Worm (Caenorhabditis elegans): ENCODE measurements around the gene C06H5.13.
A peak's percentile ranks its signal among the peaks of the same experiment; 100 is the strongest.
"Not testable (repeated sequence)": the region's sequence is repeated elsewhere in the genome, so short reads cannot be mapped to it uniquely, and the experiment has no call there.

The C06H5.13 gene

ce11 chrV:17905765-17906164 is 8.2 kb upstream of the C06H5.13 start (continued):
- no peak for TF ChIP-seq nhr-10 (tag; optimal IDR thresholded peaks at IDR 0.05)
- no peak for TF ChIP-seq nhr-12 (tag; optimal IDR thresholded peaks at IDR 0.05)
- TF ChIP-seq ztf-11 (tag; optimal IDR thresholded peaks at IDR 0.05), result no peak
- TF ChIP-seq skn-1 (tag; optimal IDR thresholded peaks at IDR 0.05), result no peak

ce11 chrV:17903829-17904228 is 6.3 kb upstream of the C06H5.13 start, which contains the start of gene C06H5.14:
Gene C06H5.14, plus strand, starts transcription at chrV:17904129.
- TF ChIP-seq zag-1, fos-1, nhr-12 (tag; optimal IDR thresholded peaks at IDR 0.05): not testable (repeated sequence)

ce11 chrV:17899503-17899902 is 2.0 kb upstream of the C06H5.13 start, which contains the start of gene fbxa-157:
Gene fbxa-157, plus strand, starts transcription at chrV:17899803.
- TF ChIP-seq ZK546.5 (tag; optimal IDR thresholded peaks at IDR 0.05), result no peak

- TF ChIP-seq nhr-12 (tag; optimal IDR thresholded peaks at IDR 0.05) (no peak), sma-3 (GFP tag; optimal IDR thresholded peaks at IDR 0.05) (no peak), sma-9 (GFP tag; optimal IDR thresholded peaks at IDR 0.05) (no peak), sma-9 (tag; optimal IDR thresholded peaks at IDR 0.05) (no peak), mbf-1 (tag; optimal IDR thresholded peaks at IDR 0.05) (no peak), aly-2 (tag; optimal IDR thresholded peaks at IDR 0.05) (no peak), unc-62 (GFP tag; optimal IDR thresholded peaks at IDR 0.05) (no peak), ceh-16 (tag; optimal IDR thresholded peaks at IDR 0.05) (no peak), fos-1 (tag; optimal IDR thresholded peaks at IDR 0.05) (peak; percentile 51)
Observed at ce11 chrV:17896736-17897353, 701 bp downstream of the C06H5.13 start, which contains the start of gene fbxa-156. Gene fbxa-156, minus strand, starts transcription at chrV:17896786.

ce11 chrV:17894485-17894884 is 3.1 kb downstream of the C06H5.13 start, which contains the start of gene C06H5.12:
Gene C06H5.12, plus strand, starts transcription at chrV:17894785.
- not testable (repeated sequence) for TF ChIP-seq elt-1 (tag; optimal IDR thresholded peaks at IDR 0.05); Y55F3AM.14 (GFP tag; optimal IDR thresholded peaks at IDR 0.05); ztf-1 (GFP tag; conservative IDR thresholded peaks at IDR 0.05)

- not testable (repeated sequence) for TF ChIP-seq mdl-1, ZK546.5, dmd-4 (tag; optimal IDR thresholded peaks at IDR 0.05)
Observed at ce11 chrV:17893959-17894358, 3.6 kb downstream of the C06H5.13 start, which contains the start of gene C06H5.11. Gene C06H5.11, minus strand, starts transcription at chrV:17894059.

- no peak for TF ChIP-seq gmeb-1 (tag; optimal IDR thresholded peaks at IDR 0.05)
- TF ChIP-seq fos-1 (tag; optimal IDR thresholded peaks at IDR 0.05), result peak; percentile 32
Observed at ce11 chrV:17891317-17891716, 6.2 kb downstream of the C06H5.13 start.

- no peak for TF ChIP-seq R02D3.7 (tag; optimal IDR thresholded peaks at IDR 0.05)
- TF ChIP-seq fos-1 (tag; optimal IDR thresholded peaks at IDR 0.05), result peak; percentile 35
Observed at ce11 chrV:17888939-17889338, 8.6 kb downstream of the C06H5.13 start, which contains the start of gene C06H5.6. Gene C06H5.6, minus strand, starts transcription at chrV:17888984.

- TF ChIP-seq nhr-6 (tag; optimal IDR thresholded peaks at IDR 0.05) (peak; percentile 60), nhr-25 (tag; optimal IDR thresholded peaks at IDR 0.05) (peak; percentile 36), lsy-2 (tag; optimal IDR thresholded peaks at IDR 0.05) (peak; percentile 19 to 75), mbf-1 (tag; optimal IDR thresholded peaks at IDR 0.05) (no peak), lin-11 (tag; optimal IDR thresholded peaks at IDR 0.05) (no peak), nhr-129 (tag; optimal IDR thresholded peaks at IDR 0.05) (no peak), unc-39 (tag; optimal IDR thresholded peaks at IDR 0.05) (no peak), nhr-237 (tag; optimal IDR thresholded peaks at IDR 0.05) (no peak), R02D3.7 (tag; optimal IDR thresholded peaks at IDR 0.05) (no peak), nhr-11 (tag; optimal IDR thresholded peaks at IDR 0.05) (no peak), nhr-23 (tag; optimal IDR thresholded peaks at IDR 0.05) (no peak), Y55F3AM.14 (GFP tag; optimal IDR thresholded peaks at IDR 0.05) (no peak), elt-3 (tag; optimal IDR thresholded peaks at IDR 0.05) (no peak), ZK546.5 (tag; optimal IDR thresholded peaks at IDR 0.05) (no peak), nhr-21 (tag; optimal IDR thresholded peaks at IDR 0.05) (no peak), sma-3 (GFP tag; optimal IDR thresholded peaks at IDR 0.05) (no peak), egl-27 (tag; optimal IDR thresholded peaks at IDR 0.05) (no peak), snpc-4 (tag; optimal IDR thresholded peaks at IDR 0.05) (peak; percentile 46), gmeb-1 (tag; optimal IDR thresholded peaks at IDR 0.05) (peak; percentile 77), F13H6.1 (tag; optimal IDR thresholded peaks at IDR 0.05) (peak; percentile 41), ceh-16 (tag; optimal IDR thresholded peaks at IDR 0.05) (no peak), unc-62 (GFP tag; optimal IDR thresholded peaks at IDR 0.05) (no peak), peb-1 (tag; optimal IDR thresholded peaks at IDR 0.05) (no peak), nhr-12 (tag; optimal IDR thresholded peaks at IDR 0.05) (no peak)
Observed at ce11 chrV:17871049-17871448, 26.5 kb downstream of the C06H5.13 start, which contains the start of gene phf-14. Gene phf-14, plus strand, starts transcription at chrV:17871393.
